Worm (Caenorhabditis elegans): Measurements from ENCODE around the gene T26H5.14.

The T26H5.14 gene

DNA sequence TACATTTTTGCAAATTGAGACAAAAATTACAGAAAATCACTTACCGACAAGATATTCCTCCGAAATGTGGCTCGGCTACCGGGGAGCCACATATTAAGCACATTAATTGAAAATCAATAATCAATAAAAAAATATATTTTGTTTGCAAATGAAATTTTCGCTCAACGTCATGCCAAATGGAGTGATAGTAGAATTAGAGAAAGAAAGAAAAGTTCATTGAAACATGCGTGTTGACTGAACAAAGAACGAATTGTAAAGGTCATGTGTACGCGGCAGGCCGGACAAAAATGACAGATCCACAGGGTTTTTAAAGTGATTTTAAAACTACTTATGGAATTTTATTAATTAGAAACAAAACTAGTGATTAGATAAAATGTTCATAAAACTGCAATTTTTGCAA, 34.6 kb downstream of the T26H5.14 start (continued):
- TF ChIP-seq elt-2 (tag; optimal IDR thresholded peaks at IDR 0.05): peak; percentile 6
- no peak for TF ChIP-seq ets-5 (GFP tag; IDR thresholded peaks at IDR 0.05)
- TF ChIP-seq unc-86 (tag; optimal IDR thresholded peaks at IDR 0.05): no peak
- peak; percentile 57 for TF ChIP-seq lin-14 (GFP tag; optimal IDR thresholded peaks at IDR 0.05)
- no peak for TF ChIP-seq swsn-7 (tag; optimal IDR thresholded peaks at IDR 0.05)
- TF ChIP-seq ceh-90 (tag; optimal IDR thresholded peaks at IDR 0.05): no peak
- no peak for TF ChIP-seq nhr-12 (tag; optimal IDR thresholded peaks at IDR 0.05)
- TF ChIP-seq unc-98 (GFP tag; IDR thresholded peaks at IDR 0.05): no peak
- TF ChIP-seq Y116A8C.19 (tag; optimal IDR thresholded peaks at IDR 0.05; ENCODE audit: borderline replicate concordance): no peak
- peak; percentile 17 for TF ChIP-seq mep-1 (tag; optimal IDR thresholded peaks at IDR 0.05)
- no peak for TF ChIP-seq zip-4 (GFP tag; optimal IDR thresholded peaks at IDR 0.05)
- no peak for TF ChIP-seq ceh-8 (GFP tag; optimal IDR thresholded peaks at IDR 0.05)
- TF ChIP-seq lir-3 (tag; optimal IDR thresholded peaks at IDR 0.05; ENCODE audit: poor library complexity): no peak
- TF ChIP-seq skn-1 (tag; optimal IDR thresholded peaks at IDR 0.05): no peak
- no peak for TF ChIP-seq irx-1 (tag; optimal IDR thresholded peaks at IDR 0.05)
- TF ChIP-seq snu-23 (GFP tag; optimal IDR thresholded peaks at IDR 0.05): peak; percentile 37
- no peak for TF ChIP-seq mdl-1 (tag; optimal IDR thresholded peaks at IDR 0.05)
- no peak for TF ChIP-seq alr-1 (tag; optimal IDR thresholded peaks at IDR 0.05; ENCODE audit: borderline replicate concordance)
- TF ChIP-seq hlh-17 (GFP tag; optimal IDR thresholded peaks at IDR 0.05; ENCODE audit: borderline replicate concordance): no peak
- TF ChIP-seq fos-1 (tag; optimal IDR thresholded peaks at IDR 0.05): no peak
- no peak for TF ChIP-seq egl-13 (tag; optimal IDR thresholded peaks at IDR 0.05)
- TF ChIP-seq hpl-2 (GFP tag; optimal IDR thresholded peaks at IDR 0.05): no peak
- TF ChIP-seq nhr-90 (tag; optimal IDR thresholded peaks at IDR 0.05; ENCODE audit: poor library complexity): peak; percentile 16
- TF ChIP-seq sptf-1 (tag; optimal IDR thresholded peaks at IDR 0.05): no peak

DNA sequence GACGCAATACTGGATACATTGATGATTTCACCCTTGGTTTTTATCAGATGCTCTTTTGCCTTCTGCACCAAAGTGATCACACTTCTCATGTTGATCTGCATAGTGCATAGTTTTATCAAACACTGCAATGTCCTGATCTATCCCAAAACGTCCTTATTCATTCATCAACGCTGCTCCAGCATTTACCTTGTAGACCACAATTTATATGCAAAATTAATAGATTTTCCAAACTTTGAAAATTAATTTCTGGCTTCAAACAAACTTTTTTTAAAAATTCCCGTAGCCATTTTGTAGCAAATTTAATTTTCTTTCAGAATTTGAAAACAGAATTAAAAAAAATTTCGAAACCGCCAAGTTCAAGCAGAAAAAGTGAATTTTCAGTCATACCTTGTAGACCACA, 35.6 kb downstream of the T26H5.14 start, which contains the start of gene C06B8.3:
C06B8.3 (minus strand) TSS at position 101 of the 400 bp plus-strand sequence.
- TF ChIP-seq ceh-88 (GFP tag; IDR thresholded peaks at IDR 0.05) (no peak), fkh-8 (tag; optimal IDR thresholded peaks at IDR 0.05) (no peak), ets-5 (GFP tag; IDR thresholded peaks at IDR 0.05) (no peak)

DNA sequence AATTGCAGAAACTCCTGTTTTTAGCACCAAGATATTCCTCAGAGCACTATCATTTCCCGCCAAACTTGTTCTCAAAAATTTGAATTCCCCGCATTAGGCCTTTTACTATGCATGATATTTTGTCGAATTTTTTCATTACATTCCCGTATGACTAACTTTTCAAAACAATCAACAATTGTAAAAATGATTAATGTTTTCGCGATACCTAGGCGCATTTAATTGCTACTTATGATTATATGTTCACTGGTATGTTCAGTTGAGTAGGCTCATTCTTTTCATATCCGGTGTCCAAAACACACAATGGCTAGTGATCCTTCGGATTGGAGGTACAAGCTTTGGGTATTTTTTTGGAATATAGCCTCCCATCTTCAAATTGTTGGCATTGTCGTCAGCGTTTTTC, 38.8 kb downstream of the T26H5.14 start, which contains the start of gene srw-21:
srw-21 (plus strand) TSS at position 301 of the 400 bp plus-strand sequence.
- no peak for TF ChIP-seq C16A3.4 (tag; optimal IDR thresholded peaks at IDR 0.05)
- TF ChIP-seq alr-1 (tag; optimal IDR thresholded peaks at IDR 0.05; ENCODE audit: borderline replicate concordance): no peak
- no peak for TF ChIP-seq lin-13 (GFP tag; optimal IDR thresholded peaks at IDR 0.05)
- TF ChIP-seq mab-9 (GFP tag; IDR thresholded peaks at IDR 0.05): no peak
- no peak for TF ChIP-seq nhr-77 (tag; optimal IDR thresholded peaks at IDR 0.05)
- no peak for TF ChIP-seq efl-3 (GFP tag; optimal IDR thresholded peaks at IDR 0.05)
- TF ChIP-seq fkh-4 (tag; optimal IDR thresholded peaks at IDR 0.05; ENCODE audit: borderline replicate concordance): no peak
- no peak for TF ChIP-seq lin-35 (GFP tag; optimal IDR thresholded peaks at IDR 0.05)
- TF ChIP-seq lin-39 (tag; optimal IDR thresholded peaks at IDR 0.05): no peak
- no peak for TF ChIP-seq swsn-7 (tag; optimal IDR thresholded peaks at IDR 0.05)
- no peak for TF ChIP-seq ets-5 (GFP tag; IDR thresholded peaks at IDR 0.05)

DNA sequence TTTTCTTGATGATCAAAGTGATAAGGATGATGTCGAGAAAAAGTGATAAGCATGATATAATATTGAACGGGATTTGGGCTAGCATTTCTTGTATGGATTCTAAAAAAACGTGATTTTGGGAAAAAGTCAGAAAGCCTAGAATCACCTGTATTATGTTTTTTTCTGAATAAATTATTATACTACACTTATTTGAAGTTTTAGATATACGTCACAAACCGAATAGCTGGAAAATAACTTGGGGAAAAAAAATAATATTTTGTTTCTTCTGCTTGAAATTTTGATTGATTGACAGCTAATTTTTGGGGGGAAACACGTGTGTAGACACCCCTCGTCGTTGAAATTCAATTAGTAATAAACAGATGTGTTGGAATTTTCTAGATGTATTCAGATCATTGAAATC, 43.6 kb downstream of the T26H5.14 start, which contains the start of gene str-264:
str-264 (minus strand) TSS at position 101 of the 400 bp plus-strand sequence.
- TF ChIP-seq mef-2 (tag; optimal IDR thresholded peaks at IDR 0.05): no peak
- no peak for TF ChIP-seq fkh-4 (tag; optimal IDR thresholded peaks at IDR 0.05; ENCODE audit: borderline replicate concordance)
- no peak for TF ChIP-seq ceh-8 (GFP tag; optimal IDR thresholded peaks at IDR 0.05)
- TF ChIP-seq nhr-28 (tag; optimal IDR thresholded peaks at IDR 0.05): no peak
- TF ChIP-seq fkh-8 (tag; optimal IDR thresholded peaks at IDR 0.05): no peak
- no peak for TF ChIP-seq ces-1 (GFP tag; optimal IDR thresholded peaks at IDR 0.05)
- no peak for TF ChIP-seq ceh-90 (tag; optimal IDR thresholded peaks at IDR 0.05)
- TF ChIP-seq ceh-63 (GFP tag; optimal IDR thresholded peaks at IDR 0.05): no peak
- TF ChIP-seq hpl-2 (GFP tag; optimal IDR thresholded peaks at IDR 0.05): no peak
- no peak for TF ChIP-seq hlh-4 (tag; optimal IDR thresholded peaks at IDR 0.05)
- no peak for TF ChIP-seq ceh-82 (tag; optimal IDR thresholded peaks at IDR 0.05)
- TF ChIP-seq ets-5 (GFP tag; IDR thresholded peaks at IDR 0.05): no peak
- no peak for TF ChIP-seq tlp-1 (tag; optimal IDR thresholded peaks at IDR 0.05)
- TF ChIP-seq aly-2 (tag; optimal IDR thresholded peaks at IDR 0.05): no peak
- no peak for TF ChIP-seq sup-37 (GFP tag; optimal IDR thresholded peaks at IDR 0.05)
